Fruit fly (Drosophila melanogaster) whole organism, adult: ENCODE data around the gene Mad.

Experiments used
- CG11617 ChIP-seq: fragments of 200-800 bp; sonication (Bioruptor generic); optimal IDR thresholded peaks from 2 replicates; lab custom pipeline; 2017; ENCODE audit warnings: mild to moderate bottlenecking, missing biosample characterization, missing genetic modification reagents, missing genetic modification characterization
- CG12768 ChIP-seq: fragments of 200-800 bp; sonication (Bioruptor generic); optimal IDR thresholded peaks from 2 replicates; lab custom pipeline; 2017; ENCODE audit warnings: missing biosample characterization, missing genetic modification characterization, mild to moderate bottlenecking, moderate library complexity, missing genetic modification reagents
- CG14711 ChIP-seq: fragments of 200-800 bp; sonication (Bioruptor generic); optimal IDR thresholded peaks from 2 replicates; lab custom pipeline; 2018; ENCODE audit warnings: missing biosample characterization, mild to moderate bottlenecking, missing genetic modification characterization, moderate library complexity
- CG1620 ChIP-seq: fragments of 200-800 bp; sonication (Bioruptor generic); optimal IDR thresholded peaks from 2 replicates; lab custom pipeline; 2016; ENCODE audit warnings: missing biosample characterization, missing genetic modification characterization
- CG33017 ChIP-seq: fragments of 200-800 bp; sonication (Bioruptor generic); optimal IDR thresholded peaks from 2 replicates; lab custom pipeline; 2018; ENCODE audit warnings: missing biosample characterization, mild to moderate bottlenecking, missing genetic modification characterization, moderate library complexity
- CG5204 ChIP-seq: fragments of 200-800 bp; sonication (Bioruptor generic); optimal IDR thresholded peaks from 2 replicates; lab custom pipeline; 2016; ENCODE audit warnings: missing biosample characterization, missing genetic modification characterization
- CG7045 ChIP-seq: fragments of 200-800 bp; sonication (Bioruptor generic); optimal IDR thresholded peaks from 2 replicates; lab custom pipeline; 2017; ENCODE audit warnings: missing biosample characterization, mild to moderate bottlenecking, missing genetic modification characterization
- CG7101 ChIP-seq: fragments of 200-800 bp; sonication (Bioruptor generic); optimal IDR thresholded peaks from 2 replicates; lab custom pipeline; 2018; ENCODE audit warnings: missing biosample characterization, mild to moderate bottlenecking, missing genetic modification characterization, moderate library complexity
- Clk ChIP-seq: fragments of 200-800 bp; sonication (Bioruptor generic); optimal IDR thresholded peaks from 2 replicates; lab custom pipeline; 2017; ENCODE audit warnings: missing biosample characterization, missing genetic modification characterization
- Crg-1 ChIP-seq: fragments of 200-800 bp; sonication (Bioruptor generic); optimal IDR thresholded peaks from 2 replicates; lab custom pipeline; 2016; ENCODE audit warnings: missing biosample characterization, missing genetic modification characterization
- Hr96 ChIP-seq: fragments of 200-800 bp; sonication (Bioruptor generic); optimal IDR thresholded peaks from 2 replicates; lab custom pipeline; 2016; ENCODE audit warnings: missing biosample characterization, missing genetic modification characterization
- Mnt ChIP-seq: fragments of 200-800 bp; sonication (Bioruptor generic); optimal IDR thresholded peaks from 2 replicates; lab custom pipeline; 2016; ENCODE audit warnings: missing biosample characterization, mild to moderate bottlenecking, missing genetic modification characterization
- bab1 ChIP-seq: fragments of 200-800 bp; sonication (Bioruptor generic); optimal IDR thresholded peaks from 3 replicates; lab custom pipeline; 2019; ENCODE audit warnings: missing biosample characterization, mild to moderate bottlenecking, missing genetic modification characterization, moderate library complexity
- cic ChIP-seq: fragments of 200-800 bp; sonication (Bioruptor generic); optimal IDR thresholded peaks from 2 replicates; lab custom pipeline; 2017; ENCODE audit warnings: missing biosample characterization, mild to moderate bottlenecking, missing genetic modification characterization, moderate library complexity
- cnc ChIP-seq, 2 experiments: fragments of >200 bp; optimal IDR thresholded peaks; 2 replicates each; lab custom pipeline; 2017
- kay ChIP-seq: fragments of 200-800 bp; sonication (Bioruptor generic); peaks from one replicate; lab custom pipeline; 2016; ENCODE audit warnings: missing biosample characterization, missing genetic modification characterization, borderline replicate concordance
- ovo ChIP-seq: fragments of 200-800 bp; sonication (Bioruptor generic); optimal IDR thresholded peaks from 2 replicates; lab custom pipeline; 2016; ENCODE audit warnings: missing biosample characterization, missing genetic modification characterization
- pad ChIP-seq: fragments of 200-800 bp; sonication (Bioruptor generic); optimal IDR thresholded peaks from 3 replicates; lab custom pipeline; 2017; ENCODE audit warnings: missing biosample characterization, missing genetic modification characterization, mild to moderate bottlenecking, moderate library complexity, missing genetic modification reagents
- tj ChIP-seq: fragments of 200-800 bp; sonication (Bioruptor generic); optimal IDR thresholded peaks from 3 replicates; lab custom pipeline; 2017; ENCODE audit warnings: missing biosample characterization, mild to moderate bottlenecking, missing genetic modification characterization, moderate library complexity
- toe ChIP-seq: fragments of 200-800 bp; sonication (Bioruptor generic); optimal IDR thresholded peaks from 2 replicates; lab custom pipeline; 2016; ENCODE audit warnings: missing biosample characterization, missing genetic modification characterization

Gene Mad

DNA sequence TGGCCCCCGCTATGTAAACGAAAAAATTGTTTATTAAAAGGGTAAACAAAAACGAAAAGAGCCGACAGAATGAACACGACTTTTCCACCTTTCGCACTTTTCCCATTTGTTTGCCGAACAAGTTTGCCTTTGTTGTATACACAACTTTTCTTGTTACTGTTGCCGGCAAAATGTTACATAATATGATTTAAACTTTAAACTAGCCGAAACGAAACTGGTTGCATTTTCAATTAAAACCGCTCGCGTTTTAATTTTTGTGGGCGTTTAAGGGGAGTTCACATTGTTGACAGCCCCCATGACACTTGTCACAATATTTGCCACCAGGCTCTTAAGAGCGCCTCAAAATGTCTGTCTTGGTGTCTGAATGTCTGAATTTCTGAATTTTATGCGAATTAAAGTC, 38.6 kb downstream of the Mad start:
- TF ChIP-seq CG33017 (tag; lab: Kevin White, UChicago) (no peak), toe (GFP tag; lab: Kevin White, UChicago) (no peak), CG7101 (no peak), Mnt (GFP tag; lab: Kevin White, UChicago) (no peak), bab1 (no peak), ovo (no peak), cnc (optimal IDR thresholded peaks at IDR 0.05; lab: Kevin White, UChicago) (no peak), CG14711 (tag; lab: Kevin White, UChicago) (no peak), CG12768 (GFP tag; lab: Kevin White, UChicago) (no peak), CG5204 (GFP tag; lab: Kevin White, UChicago) (no peak), CG7045 (GFP tag; lab: Kevin White, UChicago) (no peak), cic (GFP tag; lab: Kevin White, UChicago) (no peak), Crg-1 (GFP tag; lab: Kevin White, UChicago) (no peak)

DNA sequence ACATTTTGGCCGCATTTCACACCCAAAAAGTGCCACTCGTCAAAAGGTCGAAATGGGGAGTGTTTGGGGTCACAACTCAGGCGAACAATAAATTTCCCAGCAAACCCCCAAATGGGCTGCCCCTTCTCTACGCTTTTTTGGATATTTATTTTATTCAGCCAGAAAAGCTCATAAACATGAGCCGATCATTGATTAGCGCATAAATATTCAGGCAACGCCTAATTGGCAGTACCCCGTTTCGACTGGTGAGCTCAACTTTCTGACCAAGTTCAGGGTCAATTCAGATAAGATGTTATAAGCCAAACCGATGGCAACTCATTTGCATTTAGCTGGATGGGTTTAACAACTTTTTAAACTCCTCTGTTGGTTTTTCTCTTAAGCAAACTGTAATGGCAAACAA, 39.8 kb downstream of the Mad start:
- TF ChIP-seq cic (GFP tag; lab: Kevin White, UChicago) (no peak), tj (GFP tag; lab: Kevin White, UChicago) (no peak), bab1 (no peak), CG7045 (GFP tag; lab: Kevin White, UChicago) (no peak), CG7101 (no peak), CG33017 (tag; lab: Kevin White, UChicago) (no peak), CG14711 (tag; lab: Kevin White, UChicago) (no peak), Hr96 (GFP tag; lab: Kevin White, UChicago) (no peak), Clk (GFP tag; lab: Kevin White, UChicago) (no peak), Mnt (GFP tag; lab: Kevin White, UChicago) (no peak), CG12768 (GFP tag; lab: Kevin White, UChicago) (no peak), Crg-1 (GFP tag; lab: Kevin White, UChicago) (no peak)

DNA sequence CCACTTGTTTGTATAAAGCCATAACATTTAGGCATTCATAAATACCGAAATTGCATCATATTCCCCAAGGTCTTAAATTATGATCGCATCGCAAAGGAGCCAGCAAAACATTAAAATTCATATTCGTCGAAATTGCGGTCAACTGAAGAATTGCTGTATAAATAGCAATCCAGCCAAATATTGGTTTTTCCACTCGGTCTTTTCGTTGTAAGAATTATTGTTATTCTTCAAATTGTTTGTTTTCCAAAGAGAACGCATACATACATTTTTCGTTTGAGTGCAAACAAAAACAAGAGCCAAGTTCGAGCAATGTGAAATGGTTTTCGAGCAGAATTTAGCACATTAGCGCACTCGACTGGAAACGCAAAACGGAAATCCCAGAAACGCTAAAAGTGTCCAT, 44.6 kb downstream of the Mad start:
- TF ChIP-seq toe (GFP tag; lab: Kevin White, UChicago) (no peak), Mnt (GFP tag; lab: Kevin White, UChicago) (no peak), Hr96 (GFP tag; lab: Kevin White, UChicago) (no peak), cic (GFP tag; lab: Kevin White, UChicago) (no peak), ovo (no peak), kay (GFP tag; lab: Kevin White, UChicago) (no peak), CG12768 (GFP tag; lab: Kevin White, UChicago) (no peak), bab1 (no peak), CG7045 (GFP tag; lab: Kevin White, UChicago) (no peak), CG11617 (GFP tag; lab: Kevin White, UChicago) (no peak), CG5204 (GFP tag; lab: Kevin White, UChicago) (no peak)

DNA sequence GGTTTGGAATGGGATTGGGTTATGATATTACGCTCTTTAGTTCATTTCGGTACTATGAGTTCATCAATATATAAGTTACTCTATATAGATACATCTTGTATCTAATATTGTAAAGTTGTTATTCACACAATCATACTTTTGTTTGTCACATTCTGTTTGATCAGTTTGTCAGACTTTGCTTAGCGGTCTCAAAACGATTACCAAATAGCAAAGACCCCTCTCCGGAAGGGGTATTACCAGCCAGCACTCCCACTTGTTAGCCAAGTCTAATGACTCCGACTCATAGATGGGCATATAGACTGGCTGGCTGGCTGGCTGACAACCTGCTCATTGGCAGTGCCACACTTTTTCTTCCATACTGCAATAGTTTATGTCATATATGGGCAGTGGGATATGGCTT, 45.3 kb downstream of the Mad start:
- TF ChIP-seq CG1620 (GFP tag; lab: Kevin White, UChicago) (no peak), CG7101 (no peak), bab1 (no peak), cic (GFP tag; lab: Kevin White, UChicago) (no peak), tj (GFP tag; lab: Kevin White, UChicago) (no peak), toe (GFP tag; lab: Kevin White, UChicago) (no peak), CG5204 (GFP tag; lab: Kevin White, UChicago) (no peak)

DNA sequence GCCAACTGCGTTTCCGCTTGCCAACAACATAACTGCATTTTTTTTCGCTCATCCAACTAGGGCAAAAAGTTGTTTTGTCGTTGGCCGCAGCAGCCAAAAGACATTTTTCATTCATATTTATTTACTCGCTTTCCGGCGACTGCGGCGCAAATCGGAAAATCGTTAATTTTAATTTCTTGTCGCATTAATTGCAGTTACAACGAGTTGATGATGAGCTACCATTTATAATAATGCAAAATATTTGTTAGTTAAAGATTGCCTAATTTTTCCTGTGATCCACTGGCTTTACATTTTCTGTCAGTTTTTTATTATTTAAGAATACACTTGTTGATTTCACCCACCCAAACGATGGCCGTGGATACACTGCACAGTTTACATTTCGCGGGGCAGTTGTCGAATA, 50.1 kb downstream of the Mad start, which contains the start of gene PpD6:
TSS of gene PpD6 (plus strand) at position 301 of the 400 bp plus-strand sequence.
- TF ChIP-seq Crg-1 (GFP tag; lab: Kevin White, UChicago) (no peak), bab1 (no peak), toe (GFP tag; lab: Kevin White, UChicago) (no peak), CG12768 (GFP tag; lab: Kevin White, UChicago) (no peak), CG33017 (tag; lab: Kevin White, UChicago) (no peak), CG7101 (no peak), CG1620 (GFP tag; lab: Kevin White, UChicago) (no peak), Clk (GFP tag; lab: Kevin White, UChicago) (no peak), CG14711 (tag; lab: Kevin White, UChicago) (no peak), CG7045 (GFP tag; lab: Kevin White, UChicago) (no peak), Mnt (GFP tag; lab: Kevin White, UChicago) (no peak), pad (GFP tag; lab: Kevin White, UChicago) (no peak), cic (GFP tag; lab: Kevin White, UChicago) (no peak), cnc (optimal IDR thresholded peaks at IDR 0.05; lab: Kevin White, UChicago) (no peak), kay (GFP tag; lab: Kevin White, UChicago) (no peak)

DNA sequence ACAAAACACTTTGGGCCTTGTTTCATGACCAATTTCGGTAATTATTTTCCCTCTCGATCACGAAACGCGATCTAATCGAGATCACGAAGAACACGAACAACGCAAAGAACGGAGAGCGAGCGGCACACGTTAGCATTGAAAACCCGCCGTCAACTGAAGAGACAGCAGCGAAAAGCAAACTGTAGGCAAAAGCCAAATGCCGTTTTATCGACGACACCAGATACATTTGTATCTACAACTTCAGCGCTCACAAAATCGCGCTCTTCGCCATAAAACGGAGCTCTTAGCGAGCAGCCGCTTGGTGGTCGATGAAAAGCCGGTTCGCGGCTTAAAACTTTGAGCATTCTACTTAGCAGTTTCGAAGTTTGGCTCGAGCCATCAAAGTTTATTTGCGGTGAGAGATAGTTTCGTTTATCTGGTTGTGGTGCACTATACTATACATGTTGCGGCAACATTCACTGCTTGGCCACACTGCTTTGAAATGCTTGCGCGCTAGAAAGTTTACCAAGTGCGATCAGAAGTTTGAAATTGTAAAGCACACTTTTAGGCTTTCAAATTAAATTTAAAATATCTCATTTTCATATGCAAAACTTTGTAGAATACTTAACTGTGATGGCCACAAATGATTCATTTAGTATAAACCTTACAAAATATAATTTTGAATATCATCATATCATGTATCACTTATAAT, 51.3 kb downstream of the Mad start:
- no peak for TF ChIP-seq CG12768 (GFP tag; lab: Kevin White, UChicago)
- no peak for TF ChIP-seq Mnt (GFP tag; lab: Kevin White, UChicago)
- no peak for TF ChIP-seq tj (GFP tag; lab: Kevin White, UChicago)
- no peak for TF ChIP-seq CG5204 (GFP tag; lab: Kevin White, UChicago)
- TF ChIP-seq CG11617 (GFP tag; lab: Kevin White, UChicago), result no peak
